Fruit fly (Drosophila melanogaster) whole organism, wandering third instar larva: Measurements from ENCODE around the gene csw.

Source experiments
- Abd-B ChIP-seq: fragments of >200 bp; optimal IDR thresholded peaks from 2 replicates; lab custom pipeline; 2017; ENCODE audit warnings: missing biosample characterization, missing genetic modification characterization
- CG32264 ChIP-seq: fragments of 200-800 bp; sonication (Bioruptor generic); optimal IDR thresholded peaks from 2 replicates; lab custom pipeline; 2016; ENCODE audit warnings: missing biosample characterization, missing genetic modification characterization
- CG9705 ChIP-seq: fragments of 200-800 bp; sonication (Bioruptor generic); optimal IDR thresholded peaks from 2 replicates; lab custom pipeline; 2018; ENCODE audit warnings: missing biosample characterization, mild to moderate bottlenecking, missing genetic modification characterization
- CrebA ChIP-seq: fragments of 200-800 bp; sonication (Bioruptor generic); optimal IDR thresholded peaks from 2 replicates; lab custom pipeline; 2016; ENCODE audit warnings: missing biosample characterization, mild to moderate bottlenecking, missing genetic modification characterization, borderline replicate concordance
- Dfd ChIP-seq: fragments of >200 bp; optimal IDR thresholded peaks from 2 replicates; lab custom pipeline; 2017; ENCODE audit warnings: missing biosample characterization, missing genetic modification characterization
- GATAd ChIP-seq: sonication (Bioruptor generic); optimal IDR thresholded peaks from 2 replicates; lab custom pipeline; 2016; ENCODE audit warnings: missing biosample characterization, missing genetic modification characterization
- HLH106 ChIP-seq: fragments of 200-800 bp; optimal IDR thresholded peaks from 3 replicates; lab custom pipeline; 2019; ENCODE audit warnings: missing biosample characterization, mild to moderate bottlenecking, missing genetic modification characterization, moderate library complexity
- Hr78 ChIP-seq: fragments of >200 bp; optimal IDR thresholded peaks from 2 replicates; lab custom pipeline; 2017; ENCODE audit warnings: missing biosample characterization, missing genetic modification characterization
- Hr83 ChIP-seq: fragments of 200-300 bp; sonication (Bioruptor generic); optimal IDR thresholded peaks from 2 replicates; lab custom pipeline; 2016; ENCODE audit warnings: missing biosample characterization, mild to moderate bottlenecking, missing genetic modification characterization, moderate library complexity; ENCODE audit not compliant: poor library complexity, severe bottlenecking
- Mio ChIP-seq: sonication (Bioruptor generic); optimal IDR thresholded peaks from 2 replicates; lab custom pipeline; 2016; ENCODE audit warnings: missing biosample characterization, missing genetic modification characterization
- Myc ChIP-seq: fragments of >200 bp; optimal IDR thresholded peaks from 2 replicates; lab custom pipeline; 2017
- N ChIP-seq: fragments of >200 bp; optimal IDR thresholded peaks from 2 replicates; lab custom pipeline; 2018; ENCODE audit warnings: missing biosample characterization, missing external identifiers, missing genetic modification characterization
- OdsH ChIP-seq: fragments of 200-800 bp; sonication (Bioruptor generic); optimal IDR thresholded peaks from 2 replicates; lab custom pipeline; 2016; ENCODE audit warnings: missing biosample characterization, mild to moderate bottlenecking, missing genetic modification characterization
- Rel ChIP-seq, 2 experiments: fragments of 200-800 bp; sonication (Bioruptor generic) in 1 of 2; optimal IDR thresholded peaks; 2 replicates in 1 of 2; 3 replicates in 1 of 2; lab custom pipeline; 2016 to 2019; ENCODE audit warnings: mild to moderate bottlenecking in 2 of 2, missing biosample characterization in 2 of 2, missing genetic modification characterization in 2 of 2, moderate library complexity in 1 of 2
- Sp1 ChIP-seq: fragments of 200-800 bp; sonication (Bioruptor generic); optimal IDR thresholded peaks from 3 replicates; lab custom pipeline; 2019; ENCODE audit warnings: missing biosample characterization, mild to moderate bottlenecking, missing genetic modification characterization, moderate library complexity
- Vsx2 ChIP-seq: fragments of 200-300, 225-300 bp; sonication (Bioruptor generic); optimal IDR thresholded peaks from 2 replicates; lab custom pipeline; 2018; ENCODE audit warnings: missing biosample characterization, missing genetic modification characterization; ENCODE audit not compliant: partially characterized antibody
- br ChIP-seq: fragments of 200-800 bp; sonication (Bioruptor generic); optimal IDR thresholded peaks from 2 replicates; lab custom pipeline; 2016; ENCODE audit warnings: missing biosample characterization, missing genetic modification characterization
- dl ChIP-seq, 2 experiments: fragments of 175-275, 200-275 bp in 1 of 2; fragments of 200-275 bp in 1 of 2; sonication (Bioruptor generic); optimal IDR thresholded peaks; lab custom pipeline; 2018; ENCODE audit warnings: mild to moderate bottlenecking in 2 of 2, missing biosample characterization in 2 of 2, missing genetic modification characterization in 2 of 2, moderate library complexity in 2 of 2; ENCODE audit not compliant: partially characterized antibody in 2 of 2, insufficient read depth in 1 of 2
- dmrt93B ChIP-seq: fragments of 200-800 bp; sonication (Bioruptor generic); optimal IDR thresholded peaks from 2 replicates; lab custom pipeline; 2018; ENCODE audit warnings: missing biosample characterization, mild to moderate bottlenecking, missing genetic modification characterization
- dsf ChIP-seq: sonication (Bioruptor generic); optimal IDR thresholded peaks from 2 replicates; lab custom pipeline; 2016; ENCODE audit warnings: missing biosample characterization, missing genetic modification characterization, borderline replicate concordance
- ey ChIP-seq: fragments of 200-800 bp; sonication (Bioruptor generic); optimal IDR thresholded peaks from 2 replicates; lab custom pipeline; 2016; ENCODE audit warnings: missing biosample characterization, missing genetic modification characterization
- foxo ChIP-seq, 2 experiments: fragments of 200-800 bp; sonication (Bioruptor generic); optimal IDR thresholded peaks; 2 replicates in 1 of 2; 3 replicates in 1 of 2; lab custom pipeline; 2016 to 2017; ENCODE audit warnings: missing biosample characterization in 2 of 2, missing genetic modification characterization in 2 of 2
- fru ChIP-seq: fragments of 200-800 bp; sonication (Bioruptor generic); optimal IDR thresholded peaks from 3 replicates; lab custom pipeline; 2016; ENCODE audit warnings: missing biosample characterization, mild to moderate bottlenecking, missing genetic modification characterization
- h ChIP-seq: fragments of 200-800 bp; sonication (Bioruptor generic); optimal IDR thresholded peaks from 3 replicates; lab custom pipeline; 2016; ENCODE audit warnings: missing biosample characterization, mild to moderate bottlenecking, missing genetic modification characterization
- lola ChIP-seq: fragments of >200 bp; optimal IDR thresholded peaks from 2 replicates; lab custom pipeline; 2017; ENCODE audit warnings: missing biosample characterization, missing genetic modification characterization
- pan ChIP-seq: fragments of >200 bp; optimal IDR thresholded peaks from 2 replicates; lab custom pipeline; 2017
- psq ChIP-seq: fragments of 200-800 bp; sonication (Bioruptor generic); optimal IDR thresholded peaks from 3 replicates; lab custom pipeline; 2017; ENCODE audit warnings: missing biosample characterization, mild to moderate bottlenecking, missing genetic modification characterization, moderate library complexity
- rgr ChIP-seq: fragments of 200-800 bp; sonication (Bioruptor generic); optimal IDR thresholded peaks from 3 replicates; lab custom pipeline; 2016; ENCODE audit warnings: missing biosample characterization, mild to moderate bottlenecking, missing genetic modification characterization
- sage ChIP-seq: fragments of 200-800 bp; sonication (Bioruptor generic); optimal IDR thresholded peaks from 2 replicates; lab custom pipeline; 2016; ENCODE audit warnings: missing biosample characterization, mild to moderate bottlenecking, missing genetic modification characterization
- sv ChIP-seq: fragments of 200-800 bp; sonication (Bioruptor generic); optimal IDR thresholded peaks from 3 replicates; lab custom pipeline; 2016; ENCODE audit warnings: missing biosample characterization, missing genetic modification characterization
- tai ChIP-seq: sonication (Bioruptor generic); optimal IDR thresholded peaks from 2 replicates; lab custom pipeline; 2016; ENCODE audit warnings: missing biosample characterization, missing genetic modification characterization
- usp ChIP-seq: fragments of >200 bp; optimal IDR thresholded peaks from 2 replicates; lab custom pipeline; 2017; ENCODE audit warnings: missing biosample characterization, missing genetic modification characterization
- woc ChIP-seq: sonication (Bioruptor generic); optimal IDR thresholded peaks from 2 replicates; lab custom pipeline; 2016; ENCODE audit warnings: missing biosample characterization, mild to moderate bottlenecking, missing genetic modification characterization

The csw gene

dm6 chrX:2061849-2062248 lies 32.2 kb upstream of the csw start, which contains the start of gene Sik2:
TSS of gene Sik2 (minus strand) at chrX:2061915.
- TF ChIP-seq Vsx2 (GFP tag; lab: Kevin White, UChicago) (no peak), tai (no peak), N (GFP tag; lab: Kevin White, UChicago) (no peak)

dm6 chrX:2065073-2065472 lies 29.0 kb upstream of the csw start, which contains the start of gene CG4281:
TSS of gene CG4281 (minus strand) at chrX:2065142.
- TF ChIP-seq OdsH (GFP tag; lab: Kevin White, UChicago): no peak
- TF ChIP-seq h (GFP tag; lab: Kevin White, UChicago): peak; percentile 29
- no peak for TF ChIP-seq HLH106 (tag; lab: Kevin White, UChicago)
- no peak for TF ChIP-seq dmrt93B (GFP tag; lab: Kevin White, UChicago)
- TF ChIP-seq fru (GFP tag; lab: Kevin White, UChicago): peak; percentile 2
- TF ChIP-seq rgr (GFP tag; lab: Kevin White, UChicago): no peak
- peak; percentile 6 for TF ChIP-seq Sp1 (GFP tag; lab: Kevin White, UChicago)
- TF ChIP-seq Myc (lab: Kevin White, UChicago): peak; percentile 83
- TF ChIP-seq dsf (GFP tag; lab: Kevin White, UChicago): no peak
- no peak for TF ChIP-seq Mio (GFP tag; lab: Kevin White, UChicago)
- no peak for TF ChIP-seq Rel (GFP tag; optimal IDR thresholded peaks at IDR 0.05; lab: Kevin White, UChicago)
- no peak for TF ChIP-seq Rel (tag; optimal IDR thresholded peaks at IDR 0.05; lab: Kevin White, UChicago)
- no peak for TF ChIP-seq Hr83 (GFP tag; lab: Kevin White, UChicago)
- TF ChIP-seq psq (GFP tag; lab: Kevin White, UChicago): no peak
- no peak for TF ChIP-seq sv (GFP tag; lab: Kevin White, UChicago)
- peak; percentile 58 for TF ChIP-seq woc (GFP tag; lab: Kevin White, UChicago)
- TF ChIP-seq Hr78 (GFP tag; lab: Kevin White, UChicago): no peak
- TF ChIP-seq GATAd (GFP tag; lab: Kevin White, UChicago): no peak
- no peak for TF ChIP-seq ey (GFP tag; lab: Kevin White, UChicago)
- no peak for TF ChIP-seq pan
- TF ChIP-seq CG32264: no peak
- no peak for TF ChIP-seq Vsx2 (GFP tag; lab: Kevin White, UChicago)
- TF ChIP-seq foxo (GFP tag; optimal IDR thresholded peaks at IDR 0.05; lab: Kevin White, UChicago): no peak

dm6 chrX:2066259-2066658 lies 27.8 kb upstream of the csw start, which contains the start of gene CG14054:
TSS of gene CG14054 (minus strand) at chrX:2066359.
- TF ChIP-seq Vsx2 (GFP tag; lab: Kevin White, UChicago) (no peak), CrebA (GFP tag; lab: Kevin White, UChicago) (no peak), dmrt93B (GFP tag; lab: Kevin White, UChicago) (no peak), usp (GFP tag; lab: Kevin White, UChicago) (no peak), Hr78 (GFP tag; lab: Kevin White, UChicago) (no peak), N (GFP tag; lab: Kevin White, UChicago) (no peak), rgr (GFP tag; lab: Kevin White, UChicago) (no peak), Sp1 (GFP tag; lab: Kevin White, UChicago) (no peak), br (GFP tag; lab: Kevin White, UChicago) (no peak), fru (GFP tag; lab: Kevin White, UChicago) (no peak)

- TF ChIP-seq Rel (GFP tag; optimal IDR thresholded peaks at IDR 0.05; lab: Kevin White, UChicago) (no peak), Rel (tag; optimal IDR thresholded peaks at IDR 0.05; lab: Kevin White, UChicago) (no peak), CG32264 (no peak), usp (GFP tag; lab: Kevin White, UChicago) (no peak), CG9705 (no peak), dmrt93B (GFP tag; lab: Kevin White, UChicago) (no peak), OdsH (GFP tag; lab: Kevin White, UChicago) (no peak), Dfd (no peak), Sp1 (GFP tag; lab: Kevin White, UChicago) (no peak), fru (GFP tag; lab: Kevin White, UChicago) (no peak), tai (no peak), dsf (GFP tag; lab: Kevin White, UChicago) (no peak), sv (GFP tag; lab: Kevin White, UChicago) (no peak), HLH106 (tag; lab: Kevin White, UChicago) (no peak), pan (no peak), lola (GFP tag; lab: Kevin White, UChicago) (no peak), Abd-B (GFP tag; lab: Kevin White, UChicago) (no peak), Hr83 (GFP tag; lab: Kevin White, UChicago) (no peak), dl (GFP tag; optimal IDR thresholded peaks at IDR 0.05; lab: Kevin White, UChicago; ENCODE audit: insufficient read depth in 1 of 2, partially characterized antibody in 2 of 2) (no peak), sage (no peak), rgr (GFP tag; lab: Kevin White, UChicago) (no peak)
Measured at dm6 chrX:2068292-2068691, 25.7 kb upstream of the csw start, which contains the start of gene CG4194. TSS of gene CG4194 (plus strand) at chrX:2068592.
